Fruit fly (Drosophila melanogaster) whole organism, embryonic: ENCODE data around the gene CG3505.

ENCODE experiments used
- Ada2b ChIP-seq: fragments of 200-800 bp; sonication (Bioruptor generic); IDR thresholded peaks from 2 replicates; pipeline ENCODE4 v1.3.6; 2022; ENCODE audit warnings: missing biosample characterization, missing genetic modification characterization
- Adf1 ChIP-seq: fragments of 200-800 bp; sonication (Bioruptor generic); IDR thresholded peaks from 2 replicates; pipeline ENCODE4 v1.3.6; 2022; ENCODE audit warnings: missing biosample characterization, missing genetic modification characterization
- Atf6 ChIP-seq: fragments of 200-800 bp; sonication (Bioruptor generic); IDR thresholded peaks from 2 replicates; pipeline ENCODE4 v1.3.6; 2022; ENCODE audit warnings: missing biosample characterization, missing genetic modification characterization
- Bteb2 ChIP-seq: fragments of 200-800 bp; sonication (Bioruptor generic); optimal IDR thresholded peaks from 2 replicates; lab custom pipeline; 2016; ENCODE audit warnings: missing biosample characterization, missing genetic modification characterization
- CG10431 ChIP-seq: fragments of 200-800 bp; sonication (Bioruptor generic); optimal IDR thresholded peaks from 3 replicates; lab custom pipeline; 2018; ENCODE audit warnings: missing biosample characterization, mild to moderate bottlenecking, missing genetic modification characterization
- CG10565 ChIP-seq: fragments of 200-800 bp; sonication (Bioruptor generic); optimal IDR thresholded peaks from 3 replicates; lab custom pipeline; 2016; ENCODE audit warnings: missing biosample characterization, mild to moderate bottlenecking, missing genetic modification characterization
- CG12104 ChIP-seq: fragments of 200-800 bp; sonication (Bioruptor generic); optimal IDR thresholded peaks from 3 replicates; lab custom pipeline; 2016; ENCODE audit warnings: missing biosample characterization, missing genetic modification characterization
- CG16813 ChIP-seq: fragments of 200-800 bp; sonication (Bioruptor generic); IDR thresholded peaks from 3 replicates; pipeline ENCODE4 v1.3.6; 2022; ENCODE audit warnings: missing biosample characterization, missing genetic modification characterization; ENCODE audit not compliant: partially characterized antibody
- CG17328 ChIP-seq: fragments of 200-800 bp; sonication (Bioruptor generic); IDR thresholded peaks from 2 replicates; pipeline ENCODE4 v1.3.6; 2022; ENCODE audit warnings: missing biosample characterization, missing genetic modification characterization
- CG17361 ChIP-seq: fragments of 200-800 bp; sonication (Bioruptor generic); IDR thresholded peaks from 3 replicates; pipeline ENCODE4 v1.3.6; 2022; ENCODE audit warnings: missing biosample characterization, missing genetic modification characterization
- CG17612 ChIP-seq: fragments of 200-800 bp; sonication (Bioruptor generic); IDR thresholded peaks from 2 replicates; pipeline ENCODE4 v1.3.6; 2022; ENCODE audit warnings: missing biosample characterization, missing genetic modification characterization
- CG2129 ChIP-seq: fragments of 200-800 bp; sonication (Bioruptor generic); IDR thresholded peaks from 2 replicates; pipeline ENCODE4 v1.3.6; 2022; ENCODE audit warnings: missing biosample characterization, missing genetic modification characterization; ENCODE audit not compliant: partially characterized antibody
- CG2875 ChIP-seq: fragments of 200-800 bp; sonication (Bioruptor generic); optimal IDR thresholded peaks from 2 replicates; lab custom pipeline; 2017; ENCODE audit warnings: missing biosample characterization, mild to moderate bottlenecking, missing genetic modification characterization, missing genetic modification reagents
- CG2889 ChIP-seq: fragments of 200-800 bp; sonication (Bioruptor generic); IDR thresholded peaks from 3 replicates; pipeline ENCODE4 v1.3.6; 2022; ENCODE audit warnings: missing biosample characterization, missing genetic modification characterization
- CG30403 ChIP-seq: fragments of 200-800 bp; sonication (Bioruptor generic); optimal IDR thresholded peaks from 3 replicates; lab custom pipeline; 2016; ENCODE audit warnings: missing biosample characterization, missing genetic modification characterization
- CG31365 ChIP-seq: fragments of 200-800 bp; sonication (Bioruptor generic); optimal IDR thresholded peaks from 2 replicates; lab custom pipeline; 2018; ENCODE audit warnings: missing biosample characterization, mild to moderate bottlenecking, missing genetic modification characterization
- CG3407 ChIP-seq: fragments of 200-800 bp; sonication (Bioruptor generic); optimal IDR thresholded peaks from 2 replicates; lab custom pipeline; 2018; ENCODE audit warnings: missing biosample characterization, mild to moderate bottlenecking, missing genetic modification characterization
- CG43689 ChIP-seq: fragments of 200-800 bp; sonication (Bioruptor generic); IDR thresholded peaks from 2 replicates; pipeline ENCODE4 v1.3.6; 2022; ENCODE audit warnings: missing biosample characterization, missing genetic modification characterization
- CG5245 ChIP-seq: fragments of 200-800 bp; sonication (Bioruptor generic); optimal IDR thresholded peaks from 3 replicates; lab custom pipeline; 2016; ENCODE audit warnings: missing biosample characterization, missing genetic modification characterization
- CG7987 ChIP-seq: fragments of 200-800 bp; sonication (Bioruptor generic); optimal IDR thresholded peaks from 2 replicates; lab custom pipeline; 2018; ENCODE audit warnings: missing biosample characterization, mild to moderate bottlenecking, missing genetic modification characterization, moderate library complexity
- CG8359 ChIP-seq: fragments of 200-800 bp; sonication (Bioruptor generic); optimal IDR thresholded peaks from 2 replicates; lab custom pipeline; 2017; ENCODE audit warnings: missing biosample characterization, mild to moderate bottlenecking, missing genetic modification characterization, borderline replicate concordance
- CG8478 ChIP-seq: fragments of >200 bp; optimal IDR thresholded peaks from 2 replicates; lab custom pipeline; 2018
- D19B ChIP-seq: fragments of 200-800 bp; sonication (Bioruptor generic); optimal IDR thresholded peaks from 2 replicates; lab custom pipeline; 2017; ENCODE audit warnings: missing biosample characterization, mild to moderate bottlenecking, missing genetic modification characterization
- Doc2 ChIP-seq: fragments of 200-800 bp; sonication (Bioruptor generic); IDR thresholded peaks from 2 replicates; pipeline ENCODE4 v1.3.6; 2022; ENCODE audit warnings: missing biosample characterization, missing genetic modification characterization
- HLH3B ChIP-seq: fragments of 200-800 bp; sonication (Bioruptor generic); IDR thresholded peaks from 2 replicates; pipeline ENCODE4 v1.3.6; 2022; ENCODE audit warnings: missing biosample characterization, missing genetic modification characterization
- Neu2 ChIP-seq: fragments of 200-800 bp; sonication (Bioruptor generic); optimal IDR thresholded peaks from 3 replicates; lab custom pipeline; 2016; ENCODE audit warnings: missing biosample characterization, missing genetic modification characterization, borderline replicate concordance
- Nf-YC ChIP-seq: fragments of 200-800 bp; optimal IDR thresholded peaks from 3 replicates; lab custom pipeline; 2019; ENCODE audit warnings: missing biosample characterization, mild to moderate bottlenecking, missing genetic modification characterization, moderate library complexity
- Oaz ChIP-seq: fragments of 200-800 bp; sonication (Bioruptor generic); IDR thresholded peaks from 2 replicates; pipeline ENCODE4 v1.3.6; 2022; ENCODE audit warnings: missing biosample characterization, missing genetic modification characterization
- Oli ChIP-seq: fragments of 200-800 bp; sonication (Bioruptor generic); optimal IDR thresholded peaks from 2 replicates; lab custom pipeline; 2018; ENCODE audit warnings: missing biosample characterization, mild to moderate bottlenecking, missing genetic modification characterization, moderate library complexity
- Optix ChIP-seq: fragments of 200-800 bp; sonication (Bioruptor generic); IDR thresholded peaks from 3 replicates; pipeline ENCODE4 v1.3.6; 2022; ENCODE audit warnings: missing biosample characterization, missing genetic modification characterization
- Pdp1 ChIP-seq, 2 experiments: fragments of 200-800 bp; sonication (Bioruptor generic); optimal IDR thresholded peaks; 3 replicates each; lab custom pipeline; 2016; ENCODE audit warnings: missing biosample characterization in 2 of 2, missing genetic modification characterization in 2 of 2, mild to moderate bottlenecking in 1 of 2, moderate library complexity in 1 of 2
- Xbp1 ChIP-seq: fragments of 200-800 bp; sonication (Bioruptor generic); optimal IDR thresholded peaks from 3 replicates; lab custom pipeline; 2016; ENCODE audit warnings: missing biosample characterization, mild to moderate bottlenecking, missing genetic modification characterization
- al ChIP-seq: fragments of 200-800 bp; sonication (Bioruptor generic); IDR thresholded peaks from 2 replicates; pipeline ENCODE4 v1.3.6; 2022; ENCODE audit warnings: missing biosample characterization, missing genetic modification characterization
- bsh ChIP-seq, 2 experiments: fragments of 200-800 bp; sonication (Bioruptor generic); optimal IDR thresholded peaks; 2 replicates each; lab custom pipeline; 2017 to 2018; ENCODE audit warnings: mild to moderate bottlenecking in 2 of 2, missing biosample characterization in 2 of 2, missing genetic modification characterization in 2 of 2, moderate library complexity in 1 of 2
- crc ChIP-seq: fragments of 200-800 bp; sonication (Bioruptor generic); optimal IDR thresholded peaks from 2 replicates; lab custom pipeline; 2016; ENCODE audit warnings: missing biosample characterization, missing genetic modification characterization
- dmrt99B ChIP-seq: fragments of 200-800 bp; sonication (Bioruptor generic); optimal IDR thresholded peaks from 2 replicates; lab custom pipeline; 2018; ENCODE audit warnings: missing biosample characterization, mild to moderate bottlenecking, missing genetic modification characterization, moderate library complexity
- dpn ChIP-seq, 2 experiments: fragments of 200-800 bp; sonication (Bioruptor generic); optimal IDR thresholded peaks; 3 replicates each; lab custom pipeline; 2016; ENCODE audit warnings: missing biosample characterization in 2 of 2, missing genetic modification characterization in 2 of 2
- fd3F ChIP-seq: fragments of 200-800 bp; sonication (Bioruptor generic); optimal IDR thresholded peaks from 2 replicates; lab custom pipeline; 2018; ENCODE audit warnings: missing biosample characterization, mild to moderate bottlenecking, missing genetic modification characterization, moderate library complexity
- gce ChIP-seq: fragments of 200-800 bp; sonication (Bioruptor generic); IDR thresholded peaks from 3 replicates; pipeline ENCODE4 v1.3.6; 2022; ENCODE audit warnings: missing biosample characterization, missing genetic modification characterization
- gfzf ChIP-seq: fragments of 200-800 bp; sonication (Bioruptor generic); optimal IDR thresholded peaks from 2 replicates; lab custom pipeline; 2016; ENCODE audit warnings: missing biosample characterization, mild to moderate bottlenecking, missing genetic modification characterization, moderate library complexity
- lmd ChIP-seq: fragments of 200-800 bp; sonication (Bioruptor generic); IDR thresholded peaks from 2 replicates; pipeline ENCODE4 v1.3.6; 2022; ENCODE audit warnings: missing biosample characterization, missing genetic modification characterization
- pan ChIP-seq, 4 experiments: fragments of >200 bp in 3 of 4; fragments of 200-800 bp in 1 of 4; sonication (Bioruptor generic) in 1 of 4; optimal IDR thresholded peaks in 3 of 4; IDR thresholded peaks in 1 of 4; 2 replicates each; pipeline versions ENCODE4 v1.3.6 to Lab custom; 2017 to 2022; ENCODE audit warnings: missing biosample characterization in 2 of 4, missing genetic modification characterization in 2 of 4, mixed read lengths in 1 of 4
- pum ChIP-seq: fragments of 200-800 bp; sonication (Bioruptor generic); optimal IDR thresholded peaks from 2 replicates; lab custom pipeline; 2016; ENCODE audit warnings: missing biosample characterization, missing genetic modification characterization
- slbo ChIP-seq: fragments of 200-800 bp; sonication (Bioruptor generic); IDR thresholded peaks from 2 replicates; pipeline ENCODE4 v1.3.6; 2022; ENCODE audit warnings: missing biosample characterization, missing genetic modification characterization
- ssp ChIP-seq: fragments of 200-800 bp; sonication (Bioruptor generic); IDR thresholded peaks from 2 replicates; pipeline ENCODE4 v1.3.6; 2022; ENCODE audit warnings: missing biosample characterization, missing genetic modification characterization
- unc-4 ChIP-seq: fragments of 200-800 bp; sonication (Bioruptor generic); IDR thresholded peaks from 2 replicates; pipeline ENCODE4 v1.3.6; 2022; ENCODE audit warnings: missing biosample characterization, missing genetic modification characterization; ENCODE audit not compliant: partially characterized antibody
- wek ChIP-seq: fragments of 200-800 bp; sonication (Bioruptor generic); optimal IDR thresholded peaks from 3 replicates; lab custom pipeline; 2018; ENCODE audit warnings: missing biosample characterization, mild to moderate bottlenecking, missing genetic modification characterization, moderate library complexity
- zfh2 ChIP-seq: fragments of 200-800 bp; sonication (Bioruptor generic); optimal IDR thresholded peaks from 2 replicates; lab custom pipeline; 2016; ENCODE audit warnings: missing biosample characterization, missing genetic modification characterization

CG3505 gene

DNA sequence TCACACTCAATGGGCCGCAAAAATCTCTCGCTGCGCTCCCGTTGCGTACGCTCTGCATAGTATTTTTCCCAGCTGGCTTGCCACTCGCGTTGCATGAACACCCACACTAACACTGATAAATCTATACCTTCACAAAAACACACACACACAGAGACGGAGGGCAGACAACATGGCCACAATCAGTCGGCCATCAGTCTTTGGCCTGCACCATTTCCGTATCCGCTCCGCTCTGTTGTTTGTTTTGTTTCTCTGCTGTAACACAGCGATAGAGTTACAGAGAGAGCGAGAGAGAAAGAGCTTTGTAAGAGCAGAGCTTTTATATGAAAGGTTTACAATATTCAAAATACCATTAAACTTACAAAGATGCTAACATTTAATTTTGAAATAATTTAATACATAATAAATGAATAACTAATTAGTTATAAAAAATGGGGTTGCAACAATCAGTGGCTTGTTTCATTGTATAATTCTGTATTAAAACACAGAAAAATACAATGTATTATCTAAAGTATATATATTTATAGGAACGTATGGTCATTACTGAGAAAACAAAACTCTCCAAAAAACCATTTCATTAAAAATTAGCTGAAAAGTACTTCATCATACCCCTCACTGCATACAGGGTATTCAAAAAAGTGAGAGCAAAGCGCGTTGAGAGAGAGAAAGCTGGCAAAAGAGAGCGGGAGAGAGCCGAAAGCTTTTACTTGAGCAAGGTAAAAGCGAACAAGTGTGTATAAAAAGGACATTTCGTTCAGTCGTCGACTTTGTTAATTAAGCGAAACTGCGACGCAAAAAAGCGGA is 48.2 kb upstream of the CG3505 start, which contains the start of gene CG14853 (continued):
- TF ChIP-seq lmd (GFP tag; lab: Robert Waterston, UW), result peak; percentile 78
- TF ChIP-seq dmrt99B (tag; lab: Kevin White, UChicago), result peak; percentile 90
- no peak for TF ChIP-seq CG16813 (GFP tag; lab: Robert Waterston, UW)
- TF ChIP-seq CG43689, result peak; percentile 58
- TF ChIP-seq pan (optimal IDR thresholded peaks at IDR 0.05; lab: Kevin White, UChicago), result no peak
- TF ChIP-seq pan (GFP tag; optimal IDR thresholded peaks at IDR 0.05 in 1 of 2, IDR thresholded peaks at IDR 0.05 in 1 of 2), result peak in 1 of 2 experiments; percentile 87
- peak; percentile 82 for TF ChIP-seq CG17328 (GFP tag; lab: Robert Waterston, UW)
- no peak for TF ChIP-seq unc-4 (GFP tag; lab: Robert Waterston, UW)
- peak; percentile 72 for TF ChIP-seq Nf-YC (tag; lab: Kevin White, UChicago)
- TF ChIP-seq CG8359, result peak; percentile 32
- no peak for TF ChIP-seq CG2129 (GFP tag; lab: Robert Waterston, UW)
- peak; percentile 45; the same call in 1 of the 2 replicates for TF ChIP-seq Oaz
- no peak for TF ChIP-seq CG10565 (GFP tag; lab: Kevin White, UChicago)
- peak; percentile 82 for TF ChIP-seq wek (GFP tag; lab: Kevin White, UChicago)
- TF ChIP-seq fd3F (GFP tag; lab: Kevin White, UChicago), result peak; percentile 81
- TF ChIP-seq ssp (GFP tag; lab: Robert Waterston, UW), result peak; percentile 63
- peak; percentile 90 for TF ChIP-seq Oli
- TF ChIP-seq Pdp1 (GFP tag; optimal IDR thresholded peaks at IDR 0.05; lab: Kevin White, UChicago), result peak in 1 of 2 experiments; percentile 45
- no peak for TF ChIP-seq Doc2
- peak; percentile 90 for TF ChIP-seq CG17361 (GFP tag; lab: Robert Waterston, UW)
- TF ChIP-seq CG30403 (GFP tag; lab: Kevin White, UChicago), result peak; percentile 63
- peak; percentile 87 for TF ChIP-seq D19B (GFP tag; lab: Kevin White, UChicago)
- no peak for TF ChIP-seq Bteb2 (GFP tag; lab: Kevin White, UChicago)
- TF ChIP-seq CG2875, result peak; percentile 57
- peak; percentile 64 for TF ChIP-seq CG10431 (GFP tag; lab: Kevin White, UChicago)
- peak; percentile 42; the same call in 1 of the 2 replicates for TF ChIP-seq Adf1
- TF ChIP-seq CG12104 (GFP tag; lab: Kevin White, UChicago), result peak; percentile 38
- TF ChIP-seq al (GFP tag; lab: Robert Waterston, UW), result peak; percentile 42
- peak; percentile 53; the same call in 1 of the 2 replicates for TF ChIP-seq Ada2b
- peak; percentile 88 for TF ChIP-seq Atf6 (GFP tag; lab: Robert Waterston, UW)
- no peak for TF ChIP-seq CG8478 (lab: Kevin White, UChicago)
- TF ChIP-seq zfh2 (GFP tag; lab: Kevin White, UChicago), result no peak
- peak; percentile 91 for TF ChIP-seq slbo
- peak; percentile 87 for TF ChIP-seq CG7987 (GFP tag; lab: Kevin White, UChicago)
- TF ChIP-seq Xbp1, result peak; percentile 90
- no peak for TF ChIP-seq crc (GFP tag; lab: Kevin White, UChicago)
- TF ChIP-seq CG3407 (GFP tag; lab: Kevin White, UChicago), result peak; percentile 36
- TF ChIP-seq Optix (GFP tag; lab: Robert Waterston, UW), result no peak
- no peak for TF ChIP-seq gfzf (GFP tag; lab: Kevin White, UChicago)
- peak in 1 of 2 experiments; percentile 88 for TF ChIP-seq bsh (GFP tag; optimal IDR thresholded peaks at IDR 0.05; lab: Kevin White, UChicago)
- peak; percentile 54; the same call in 2 of the 3 replicates for TF ChIP-seq CG2889
- no peak for TF ChIP-seq CG5245 (GFP tag; lab: Kevin White, UChicago)
- TF ChIP-seq pum, result no peak
- peak; percentile 77; the same call in 2 of the 3 replicates for TF ChIP-seq gce (GFP tag; lab: Robert Waterston, UW)
- no peak for TF ChIP-seq Neu2 (GFP tag; lab: Kevin White, UChicago)
- peak in 1 of 2 experiments; percentile 84 for TF ChIP-seq dpn (GFP tag; optimal IDR thresholded peaks at IDR 0.05; lab: Kevin White, UChicago)
- peak; percentile 54 for TF ChIP-seq HLH3B (GFP tag; lab: Robert Waterston, UW)
- peak; percentile 66 for TF ChIP-seq CG31365 (tag; lab: Kevin White, UChicago)
- no peak; the same call in 1 of the 2 replicates for TF ChIP-seq CG17612
